Fruit fly (Drosophila melanogaster): Measurements from ENCODE around the gene CG3198.

Gene CG3198

DNA sequence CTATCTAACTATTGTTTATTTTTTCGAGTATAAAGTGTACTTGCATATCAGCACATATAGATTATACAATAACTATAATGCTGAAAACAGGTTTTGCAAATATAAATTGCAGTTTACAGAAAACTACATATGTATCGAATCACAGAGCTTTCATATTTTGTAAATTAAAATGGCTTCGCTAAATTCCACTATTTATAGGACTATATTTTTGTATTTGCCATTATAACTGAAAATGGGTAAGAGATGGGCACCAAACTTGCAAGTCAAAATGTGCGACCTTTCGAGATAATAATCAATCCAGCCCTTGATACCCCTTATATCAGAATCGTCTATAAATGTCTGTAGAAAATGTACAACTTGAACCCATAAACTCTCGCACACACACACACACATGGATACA is 29.5 kb upstream of the CG3198 start (continued):
- peak; percentile 57 for TF ChIP-seq CG32006 (GFP tag; optimal IDR thresholded peaks at IDR 0.05)
- no peak for TF ChIP-seq Ets21C (GFP tag; optimal IDR thresholded peaks at IDR 0.05)
- TF ChIP-seq achi (GFP tag; optimal IDR thresholded peaks at IDR 0.05), result no peak
- TF ChIP-seq Smox (GFP tag; optimal IDR thresholded peaks at IDR 0.05), result no peak
- no peak for TF ChIP-seq Met (GFP tag; optimal IDR thresholded peaks at IDR 0.05)
- TF ChIP-seq CG6163 (GFP tag; IDR thresholded peaks at IDR 0.05), result no peak; the same call in 2 of the 3 replicates
- TF ChIP-seq Hr39 (GFP tag; optimal IDR thresholded peaks at IDR 0.05), result no peak
- TF ChIP-seq Eip78C (GFP tag), result peak; percentile 67
- TF ChIP-seq Sox14 (GFP tag; optimal IDR thresholded peaks at IDR 0.05), result peak; percentile 11
- TF ChIP-seq CG15336 (GFP tag; IDR thresholded peaks at IDR 0.05), result 0 out of 2 replicates have a peak, but pooled peaks have one; percentile 20
- peak; percentile 27; the same call in 1 of the 3 replicates for TF ChIP-seq CG8119 (GFP tag; IDR thresholded peaks at IDR 0.05)
- TF ChIP-seq Sox15 (GFP tag; optimal IDR thresholded peaks at IDR 0.05), result no peak
- TF ChIP-seq CG7368 (GFP tag; optimal IDR thresholded peaks at IDR 0.05), result no peak
- peak; percentile 18 for TF ChIP-seq Ets96B (tag; optimal IDR thresholded peaks at IDR 0.05)
- no peak for TF ChIP-seq CG34406 (GFP tag; optimal IDR thresholded peaks at IDR 0.05)
- no peak for TF ChIP-seq cyc (GFP tag; optimal IDR thresholded peaks at IDR 0.05)
- no peak for TF ChIP-seq Hr38 (GFP tag; optimal IDR thresholded peaks at IDR 0.05)
- no peak for TF ChIP-seq CG11902 (GFP tag; optimal IDR thresholded peaks at IDR 0.05)
- TF ChIP-seq Gug (GFP tag; IDR thresholded peaks at IDR 0.05), result 0 out of 2 replicates have a peak, but pooled peaks have one; percentile 10
- TF ChIP-seq CG8319 (GFP tag; optimal IDR thresholded peaks at IDR 0.05), result no peak
- TF ChIP-seq fd59A (GFP tag; optimal IDR thresholded peaks at IDR 0.05), result peak; percentile 35
- TF ChIP-seq CG16779 (tag; optimal IDR thresholded peaks at IDR 0.05), result no peak
- no peak for TF ChIP-seq CG31627 (GFP tag; optimal IDR thresholded peaks at IDR 0.05)
- no peak for TF ChIP-seq CG11762 (GFP tag; optimal IDR thresholded peaks at IDR 0.05; ENCODE audit: insufficient read depth)

DNA sequence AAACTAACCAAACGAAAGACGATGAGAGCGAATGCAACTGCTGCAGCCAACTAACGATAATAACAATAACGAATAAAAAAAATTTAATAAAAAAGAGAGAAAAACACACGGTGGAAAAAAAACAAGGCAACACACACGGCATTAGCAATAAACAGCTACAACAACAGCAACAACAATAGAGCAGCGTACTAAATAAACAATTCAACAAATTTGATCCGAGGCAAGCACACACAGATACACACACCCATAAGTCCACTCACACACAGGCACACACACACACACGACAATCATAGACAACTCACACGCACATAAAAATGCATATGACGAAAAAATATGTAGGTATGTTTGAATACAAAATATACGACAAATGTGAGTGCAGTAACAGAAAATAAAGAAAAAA is 28.8 kb upstream of the CG3198 start:
- peak; percentile 34; the same call in 1 of the 3 replicates for TF ChIP-seq CG8119 (GFP tag; IDR thresholded peaks at IDR 0.05)
- no peak for TF ChIP-seq Ets96B (tag; optimal IDR thresholded peaks at IDR 0.05)
- TF ChIP-seq Hr4 (GFP tag; optimal IDR thresholded peaks at IDR 0.05), result no peak
- no peak for TF ChIP-seq topi (GFP tag; optimal IDR thresholded peaks at IDR 0.05)
- no peak for TF ChIP-seq CG3032 (tag; optimal IDR thresholded peaks at IDR 0.05)
- no peak for TF ChIP-seq CG11762 (GFP tag; optimal IDR thresholded peaks at IDR 0.05; ENCODE audit: insufficient read depth)
- no peak; the same call in 1 of the 3 replicates for TF ChIP-seq eg (GFP tag; IDR thresholded peaks at IDR 0.05)
- TF ChIP-seq CG15336 (GFP tag; IDR thresholded peaks at IDR 0.05), result peak; percentile 53; the same call in 1 of the 2 replicates
- TF ChIP-seq fd85E (GFP tag; optimal IDR thresholded peaks at IDR 0.05), result no peak
- TF ChIP-seq salr (GFP tag; optimal IDR thresholded peaks at IDR 0.05), result no peak
- TF ChIP-seq dsx (GFP tag; optimal IDR thresholded peaks at IDR 0.05; ENCODE audit: poor library complexity, severe bottlenecking), result no peak
- TF ChIP-seq CG9139 (GFP tag; optimal IDR thresholded peaks at IDR 0.05), result no peak
- no peak for TF ChIP-seq pdm3 (GFP tag; optimal IDR thresholded peaks at IDR 0.05)
- TF ChIP-seq Eip93F (GFP tag; optimal IDR thresholded peaks at IDR 0.05), result no peak
- TF ChIP-seq Gug (GFP tag; IDR thresholded peaks at IDR 0.05), result no peak
- TF ChIP-seq fkh (GFP tag; optimal IDR thresholded peaks at IDR 0.05), result peak; percentile 37
- no peak for TF ChIP-seq Met (GFP tag; optimal IDR thresholded peaks at IDR 0.05)
- no peak for TF ChIP-seq spab (GFP tag; optimal IDR thresholded peaks at IDR 0.05)
- no peak for TF ChIP-seq CG11902 (GFP tag; optimal IDR thresholded peaks at IDR 0.05)
- TF ChIP-seq Sox15 (GFP tag; optimal IDR thresholded peaks at IDR 0.05), result no peak
- TF ChIP-seq CG4318 (GFP tag; optimal IDR thresholded peaks at IDR 0.05), result no peak
- TF ChIP-seq CG6276 (GFP tag; optimal IDR thresholded peaks at IDR 0.05), result peak; percentile 53
- TF ChIP-seq CG6854 (GFP tag; optimal IDR thresholded peaks at IDR 0.05), result no peak
- TF ChIP-seq CG7368 (GFP tag; optimal IDR thresholded peaks at IDR 0.05), result no peak
- no peak for TF ChIP-seq lz (GFP tag; optimal IDR thresholded peaks at IDR 0.05)
- TF ChIP-seq esn (GFP tag; optimal IDR thresholded peaks at IDR 0.05), result no peak

Measured in whole organism, prepupa.